Fruit fly (Drosophila melanogaster) whole organism, embryonic: ENCODE measurements around the gene Slh.

Experiments used
- Abd-B ChIP-seq: fragments of 200-800 bp; sonication (Bioruptor generic); optimal IDR thresholded peaks from 2 replicates; lab custom pipeline; 2018; ENCODE audit warnings: missing biosample characterization, mild to moderate bottlenecking, missing genetic modification characterization, moderate library complexity
- Adf1 ChIP-seq: fragments of 200-800 bp; sonication (Bioruptor generic); IDR thresholded peaks from 2 replicates; pipeline ENCODE4 v1.3.6; 2022; ENCODE audit warnings: missing biosample characterization, missing genetic modification characterization
- CG10366 ChIP-seq: fragments of 200-800 bp; sonication (Bioruptor generic); IDR thresholded peaks from 2 replicates; pipeline ENCODE4 v1.3.6; 2022; ENCODE audit warnings: missing biosample characterization, missing genetic modification characterization
- CG10462 ChIP-seq: fragments of 200-800 bp; sonication (Bioruptor generic); optimal IDR thresholded peaks from 2 replicates; lab custom pipeline; 2016; ENCODE audit warnings: missing biosample characterization, missing genetic modification characterization
- CG10654 ChIP-seq: fragments of 200-800 bp; sonication (Bioruptor generic); optimal IDR thresholded peaks from 2 replicates; lab custom pipeline; 2016; ENCODE audit warnings: missing biosample characterization, missing genetic modification characterization
- CG11247 ChIP-seq: fragments of 200-800 bp; sonication (Bioruptor generic); IDR thresholded peaks from 2 replicates; pipeline ENCODE4 v1.3.6; 2022; ENCODE audit warnings: missing biosample characterization, missing genetic modification characterization
- CG12391 ChIP-seq: fragments of 200-800 bp; sonication (Bioruptor generic); optimal IDR thresholded peaks from 3 replicates; lab custom pipeline; 2018; ENCODE audit warnings: missing biosample characterization, mild to moderate bottlenecking, missing genetic modification characterization, moderate library complexity
- CG15479 ChIP-seq: fragments of 200-800 bp; sonication (Bioruptor generic); optimal IDR thresholded peaks from 3 replicates; lab custom pipeline; 2019; ENCODE audit warnings: missing biosample characterization, mild to moderate bottlenecking, missing genetic modification characterization, moderate library complexity
- CG16815 ChIP-seq: fragments of 200-800 bp; sonication (Bioruptor generic); optimal IDR thresholded peaks from 3 replicates; lab custom pipeline; 2017; ENCODE audit warnings: missing biosample characterization, mild to moderate bottlenecking, missing genetic modification characterization
- CG17328 ChIP-seq: fragments of 200-800 bp; sonication (Bioruptor generic); IDR thresholded peaks from 2 replicates; pipeline ENCODE4 v1.3.6; 2022; ENCODE audit warnings: missing biosample characterization, missing genetic modification characterization
- CG17568 ChIP-seq: fragments of 200-800 bp; sonication (Bioruptor generic); optimal IDR thresholded peaks from 2 replicates; lab custom pipeline; 2018; ENCODE audit warnings: missing biosample characterization, mild to moderate bottlenecking, missing genetic modification characterization, moderate library complexity
- CG18262 ChIP-seq: fragments of 200-800 bp; optimal IDR thresholded peaks from 3 replicates; lab custom pipeline; 2019; ENCODE audit warnings: missing biosample characterization, mild to moderate bottlenecking, missing genetic modification characterization, moderate library complexity
- CG31365 ChIP-seq: fragments of 200-800 bp; sonication (Bioruptor generic); optimal IDR thresholded peaks from 2 replicates; lab custom pipeline; 2018; ENCODE audit warnings: missing biosample characterization, mild to moderate bottlenecking, missing genetic modification characterization
- CG32772 ChIP-seq: fragments of 200-800 bp; sonication (Bioruptor generic); IDR thresholded peaks from 2 replicates; pipeline ENCODE4 v1.3.6; 2022; ENCODE audit warnings: missing biosample characterization, missing genetic modification characterization
- CG3407 ChIP-seq: fragments of 200-800 bp; sonication (Bioruptor generic); optimal IDR thresholded peaks from 2 replicates; lab custom pipeline; 2018; ENCODE audit warnings: missing biosample characterization, mild to moderate bottlenecking, missing genetic modification characterization
- CG34224 ChIP-seq: fragments of 200-800 bp; sonication (Bioruptor generic); IDR thresholded peaks from 3 replicates; pipeline ENCODE4 v1.3.6; 2022; ENCODE audit warnings: missing biosample characterization, missing genetic modification characterization; ENCODE audit not compliant: partially characterized antibody
- CG3995 ChIP-seq: fragments of 200-800 bp; sonication (Bioruptor generic); optimal IDR thresholded peaks from 3 replicates; lab custom pipeline; 2016; ENCODE audit warnings: missing biosample characterization, missing genetic modification characterization
- CG4707 ChIP-seq: fragments of 200-800 bp; sonication (Bioruptor generic); optimal IDR thresholded peaks from 2 replicates; lab custom pipeline; 2018; ENCODE audit warnings: missing biosample characterization, mild to moderate bottlenecking, missing genetic modification characterization, moderate library complexity
- CG6683 ChIP-seq: fragments of 200-800 bp; sonication (Bioruptor generic); optimal IDR thresholded peaks from 2 replicates; lab custom pipeline; 2017; ENCODE audit warnings: missing biosample characterization, mild to moderate bottlenecking, missing genetic modification characterization, missing genetic modification reagents
- Chrac-16 ChIP-seq: fragments of 200-800 bp; sonication (Bioruptor generic); optimal IDR thresholded peaks from 3 replicates; lab custom pipeline; 2016; ENCODE audit warnings: missing biosample characterization, missing genetic modification characterization
- Dll ChIP-seq: fragments of 200-800 bp; sonication (Bioruptor generic); IDR thresholded peaks from 4 replicates; pipeline ENCODE4 v1.3.6; 2022; ENCODE audit warnings: missing biosample characterization, missing genetic modification characterization; ENCODE audit not compliant: partially characterized antibody
- Drgx ChIP-seq: fragments of 200-800 bp; sonication (Bioruptor generic); IDR thresholded peaks from 2 replicates; pipeline ENCODE4 v1.3.6; 2022; ENCODE audit warnings: missing biosample characterization, missing genetic modification characterization
- HLH4C ChIP-seq: fragments of 200-800 bp; sonication (Bioruptor generic); IDR thresholded peaks from 3 replicates; pipeline ENCODE4 v1.3.6; 2022; ENCODE audit warnings: missing biosample characterization, missing genetic modification characterization; ENCODE audit not compliant: partially characterized antibody
- HmgD ChIP-seq: fragments of 200-800 bp; sonication (Bioruptor generic); optimal IDR thresholded peaks from 3 replicates; lab custom pipeline; 2016; ENCODE audit warnings: missing biosample characterization, missing genetic modification characterization
- Hmr ChIP-seq: fragments of 200-800 bp; sonication (Bioruptor generic); optimal IDR thresholded peaks from 3 replicates; lab custom pipeline; 2017; ENCODE audit warnings: mild to moderate bottlenecking, missing biosample characterization, missing genetic modification reagents, missing genetic modification characterization
- Hmx ChIP-seq: fragments of 200-800 bp; sonication (Bioruptor generic); optimal IDR thresholded peaks from 2 replicates; lab custom pipeline; 2016; ENCODE audit warnings: missing biosample characterization, missing genetic modification characterization
- Hr78 ChIP-seq, 2 experiments: fragments of 200-800 bp in 1 of 2; fragments of >200 bp in 1 of 2; sonication (Bioruptor generic) in 1 of 2; optimal IDR thresholded peaks; 2 replicates each; lab custom pipeline; 2017 to 2019; ENCODE audit warnings: missing biosample characterization in 2 of 2, missing genetic modification characterization in 2 of 2, mild to moderate bottlenecking in 1 of 2, moderate library complexity in 1 of 2
- Lhr ChIP-seq: fragments of 200-800 bp; sonication (Bioruptor generic); optimal IDR thresholded peaks from 3 replicates; lab custom pipeline; 2017; ENCODE audit warnings: mild to moderate bottlenecking, missing biosample characterization, missing genetic modification reagents, missing genetic modification characterization
- MTF-1 ChIP-seq: fragments of 200-800 bp; sonication (Bioruptor generic); optimal IDR thresholded peaks from 2 replicates; lab custom pipeline; 2018; ENCODE audit warnings: missing biosample characterization, mild to moderate bottlenecking, missing genetic modification characterization, borderline replicate concordance
- NfI ChIP-seq: fragments of 200-800 bp; sonication (Bioruptor generic); optimal IDR thresholded peaks from 3 replicates; lab custom pipeline; 2018; ENCODE audit warnings: missing biosample characterization, mild to moderate bottlenecking, missing genetic modification characterization, moderate library complexity
- Optix ChIP-seq: fragments of 200-800 bp; sonication (Bioruptor generic); IDR thresholded peaks from 3 replicates; pipeline ENCODE4 v1.3.6; 2022; ENCODE audit warnings: missing biosample characterization, missing genetic modification characterization
- Spps ChIP-seq: fragments of 200-800 bp; sonication (Bioruptor generic); optimal IDR thresholded peaks from 2 replicates; lab custom pipeline; 2018; ENCODE audit warnings: missing biosample characterization, mild to moderate bottlenecking, missing genetic modification characterization
- Taf1 ChIP-seq: fragments of 200-800 bp; sonication (Bioruptor generic); IDR thresholded peaks from 2 replicates; pipeline ENCODE4 v1.3.6; 2022; ENCODE audit warnings: missing biosample characterization, missing genetic modification characterization
- ash1 ChIP-seq: fragments of 200-800 bp; sonication (Bioruptor generic); optimal IDR thresholded peaks from 2 replicates; lab custom pipeline; 2018; ENCODE audit warnings: missing biosample characterization, mild to moderate bottlenecking, missing genetic modification characterization
- croc ChIP-seq: fragments of 200-800 bp; sonication (Bioruptor generic); conservative IDR thresholded peaks from 3 replicates; pipeline ENCODE4 v1.3.6; 2022; ENCODE audit warnings: missing biosample characterization, missing genetic modification characterization
- disco-r ChIP-seq: fragments of 200-800 bp; sonication (Bioruptor generic); optimal IDR thresholded peaks from 2 replicates; lab custom pipeline; 2016; ENCODE audit warnings: missing biosample characterization, missing genetic modification characterization
- grau ChIP-seq: fragments of 200-800 bp; optimal IDR thresholded peaks from 3 replicates; lab custom pipeline; 2019; ENCODE audit warnings: missing biosample characterization, mild to moderate bottlenecking, missing genetic modification characterization, moderate library complexity
- insv ChIP-seq, 2 experiments: fragments of 200-800 bp; sonication (Bioruptor generic); optimal IDR thresholded peaks; 3 replicates each; lab custom pipeline; 2016 to 2018; ENCODE audit warnings: missing biosample characterization in 2 of 2, missing genetic modification characterization in 2 of 2
- inv ChIP-seq: fragments of 200-800 bp; sonication (Bioruptor generic); IDR thresholded peaks from 2 replicates; pipeline ENCODE4 v1.3.6; 2022; ENCODE audit warnings: missing biosample characterization, missing genetic modification characterization; ENCODE audit not compliant: partially characterized antibody
- lbe ChIP-seq: fragments of 200-800 bp; sonication (Bioruptor generic); optimal IDR thresholded peaks from 2 replicates; lab custom pipeline; 2016; ENCODE audit warnings: missing biosample characterization, mild to moderate bottlenecking, missing genetic modification characterization
- lmd ChIP-seq: fragments of 200-800 bp; sonication (Bioruptor generic); IDR thresholded peaks from 2 replicates; pipeline ENCODE4 v1.3.6; 2022; ENCODE audit warnings: missing biosample characterization, missing genetic modification characterization
- luna ChIP-seq: fragments of 200-800 bp; sonication (Bioruptor generic); optimal IDR thresholded peaks from 2 replicates; lab custom pipeline; 2016; ENCODE audit warnings: missing biosample characterization, missing genetic modification characterization
- maf-S ChIP-seq: fragments of 200-800 bp; sonication (Bioruptor generic); optimal IDR thresholded peaks from 2 replicates; lab custom pipeline; 2016; ENCODE audit warnings: missing biosample characterization, missing genetic modification characterization
- phol ChIP-seq: fragments of 200-800 bp; sonication (Bioruptor generic); optimal IDR thresholded peaks from 3 replicates; lab custom pipeline; 2018; ENCODE audit warnings: missing biosample characterization, mild to moderate bottlenecking, missing genetic modification characterization, moderate library complexity
- shn ChIP-seq: fragments of 200-800 bp; sonication (Bioruptor generic); optimal IDR thresholded peaks from 3 replicates; lab custom pipeline; 2016; ENCODE audit warnings: missing biosample characterization, missing genetic modification characterization
- slbo ChIP-seq: fragments of 200-800 bp; sonication (Bioruptor generic); IDR thresholded peaks from 2 replicates; pipeline ENCODE4 v1.3.6; 2022; ENCODE audit warnings: missing biosample characterization, missing genetic modification characterization
- stc ChIP-seq: fragments of 200-800 bp; sonication (Bioruptor generic); IDR thresholded peaks from 2 replicates; pipeline ENCODE4 v1.3.6; 2022; ENCODE audit warnings: missing biosample characterization, missing genetic modification characterization
- stwl ChIP-seq: fragments of 200-800 bp; sonication (Bioruptor generic); optimal IDR thresholded peaks from 3 replicates; lab custom pipeline; 2018; ENCODE audit warnings: missing biosample characterization, mild to moderate bottlenecking, missing genetic modification characterization, moderate library complexity
- usp ChIP-seq: fragments of >200 bp; optimal IDR thresholded peaks from 2 replicates; lab custom pipeline; 2017; ENCODE audit warnings: missing biosample characterization, missing genetic modification characterization
- yki ChIP-seq: fragments of >200 bp; optimal IDR thresholded peaks from 3 replicates; lab custom pipeline; 2018

Slh gene

dm6 chr2L:2467722-2468372 lies 24.6 kb downstream of the Slh start (continued):
- TF ChIP-seq lbe (GFP tag; lab: Kevin White, UChicago) (no peak), MTF-1 (GFP tag; lab: Kevin White, UChicago) (no peak), Abd-B (GFP tag; lab: Kevin White, UChicago) (no peak), shn (GFP tag; lab: Kevin White, UChicago) (no peak), CG6683 (GFP tag; lab: Kevin White, UChicago) (no peak), CG17328 (GFP tag; lab: Robert Waterston, UW) (0 out of 2 replicates have a peak, but pooled peaks have one; percentile 28), stwl (tag; lab: Kevin White, UChicago) (no peak), Drgx (GFP tag; lab: Robert Waterston, UW) (no peak), Lhr (GFP tag; lab: Kevin White, UChicago) (no peak), ash1 (no peak), Hmr (GFP tag; lab: Kevin White, UChicago) (peak; percentile 27), luna (no peak), NfI (no peak), insv (GFP tag; optimal IDR thresholded peaks at IDR 0.05; lab: Kevin White, UChicago) (no peak), CG17568 (GFP tag; lab: Kevin White, UChicago) (no peak), Adf1 (GFP tag; lab: Robert Waterston, UW) (0 out of 2 replicates have a peak, but pooled peaks have one; percentile 11), CG10462 (GFP tag; lab: Kevin White, UChicago) (no peak), CG10654 (GFP tag; lab: Kevin White, UChicago) (no peak), croc (no peak), CG4707 (no peak), CG34224 (GFP tag; lab: Robert Waterston, UW) (no peak), HmgD (no peak), HLH4C (GFP tag; lab: Robert Waterston, UW) (no peak), CG10366 (peak; percentile 33; the same call in 1 of the 2 replicates), CG18262 (tag; lab: Kevin White, UChicago) (no peak), CG11247 (GFP tag; lab: Robert Waterston, UW) (peak; percentile 36; the same call in 1 of the 2 replicates), Spps (no peak), inv (GFP tag; lab: Robert Waterston, UW) (no peak), CG12391 (peak; percentile 31), Hr78 (GFP tag; optimal IDR thresholded peaks at IDR 0.05; lab: Kevin White, UChicago) (no peak), maf-S (GFP tag; lab: Kevin White, UChicago) (no peak), Hmx (GFP tag; lab: Kevin White, UChicago) (no peak), stc (GFP tag; lab: Robert Waterston, UW) (no peak), CG3407 (GFP tag; lab: Kevin White, UChicago) (no peak), CG15479 (GFP tag; lab: Kevin White, UChicago) (no peak), disco-r (GFP tag; lab: Kevin White, UChicago) (no peak), CG3995 (no peak), yki (lab: Kevin White, UChicago) (no peak), grau (peak; percentile 45), CG32772 (GFP tag; lab: Robert Waterston, UW) (peak; percentile 62), lmd (GFP tag; lab: Robert Waterston, UW) (peak; percentile 56; the same call in 1 of the 2 replicates), Chrac-16 (GFP tag; lab: Kevin White, UChicago) (no peak), CG31365 (tag; lab: Kevin White, UChicago) (no peak), Optix (GFP tag; lab: Robert Waterston, UW) (no peak), slbo (GFP tag; lab: Robert Waterston, UW) (peak; percentile 69), Taf1 (GFP tag; lab: Robert Waterston, UW) (no peak), Dll (no peak), usp (no peak), phol (tag; lab: Kevin White, UChicago) (no peak), CG16815 (GFP tag; lab: Kevin White, UChicago) (no peak)
